Fruit fly (Drosophila melanogaster): ENCODE results near the gene Ada3.

DNA sequence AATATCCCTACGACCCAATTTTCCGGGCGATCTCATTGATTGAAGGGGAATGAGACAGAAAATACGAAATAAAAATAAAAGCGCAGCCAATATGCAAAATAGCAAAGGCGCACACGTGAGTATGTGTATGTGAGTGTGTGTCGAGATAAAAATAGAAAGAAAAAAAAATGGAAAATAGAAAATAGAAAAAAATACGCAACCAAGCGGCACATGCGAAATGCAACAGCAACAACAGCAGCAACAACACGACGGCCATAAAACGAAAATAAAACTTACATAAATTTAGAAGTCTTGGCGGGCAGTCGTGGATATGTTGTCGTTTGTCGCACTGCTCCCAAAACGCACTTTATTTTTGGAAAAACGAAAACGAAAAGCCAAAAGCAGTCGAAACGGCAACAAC is 28.4 kb upstream of the Ada3 start:
- no peak for TF ChIP-seq CG3995 (GFP tag; optimal IDR thresholded peaks at IDR 0.05)
- no peak for TF ChIP-seq CG10267 (tag; optimal IDR thresholded peaks at IDR 0.05)
- TF ChIP-seq CG14710 (tag; optimal IDR thresholded peaks at IDR 0.05): no peak
- TF ChIP-seq CG13424 (tag; optimal IDR thresholded peaks at IDR 0.05): no peak
- no peak for TF ChIP-seq luna (GFP tag; optimal IDR thresholded peaks at IDR 0.05)
- TF ChIP-seq nerfin-1 (tag; optimal IDR thresholded peaks at IDR 0.05): no peak
- no peak for TF ChIP-seq Hr3 (GFP tag; optimal IDR thresholded peaks at IDR 0.05)

All from whole organism, embryonic.